Worm (Caenorhabditis elegans) whole organism, mixed stage, embryonic: ENCODE data around the gene ZK1248.19.

ENCODE experiments used
- cnd-1 ChIP-seq: fragments of 200-800 bp; sonication (Bioruptor generic); optimal IDR thresholded peaks from 2 replicates; lab custom pipeline; 2018; ENCODE audit warnings: mild to moderate bottlenecking, missing genetic modification characterization, missing compliant biosample characterization
- elt-3 ChIP-seq: fragments of 150-350 bp; optimal IDR thresholded peaks from 2 replicates; lab custom pipeline; 2014; ENCODE audit warnings: missing biosample characterization, missing genetic modification characterization
- lin-13 ChIP-seq: fragments of 150-350 bp; optimal IDR thresholded peaks from 2 replicates; lab custom pipeline; 2014; ENCODE audit warnings: missing biosample characterization, missing genetic modification characterization
- mab-5 ChIP-seq: fragments of 150-350 bp; optimal IDR thresholded peaks from 2 replicates; lab custom pipeline; 2014; ENCODE audit warnings: missing biosample characterization, missing genetic modification characterization
- mep-1 ChIP-seq: fragments of 150-350 bp; optimal IDR thresholded peaks from 2 replicates; lab custom pipeline; 2017; ENCODE audit warnings: missing biosample characterization, missing genetic modification reagents, missing genetic modification characterization, inconsistent platforms
- nhr-12 ChIP-seq: fragments of 150-350 bp; optimal IDR thresholded peaks from 2 replicates; lab custom pipeline; 2014; ENCODE audit warnings: missing biosample characterization, missing genetic modification characterization
- nhr-237 ChIP-seq: fragments of 150-350 bp; optimal IDR thresholded peaks from 2 replicates; lab custom pipeline; 2014; ENCODE audit warnings: missing biosample characterization, missing genetic modification characterization
- nhr-28 ChIP-seq: fragments of 150-350 bp; optimal IDR thresholded peaks from 2 replicates; lab custom pipeline; 2014; ENCODE audit warnings: missing biosample characterization, missing genetic modification characterization
- unc-39 ChIP-seq: fragments of 150-350 bp; optimal IDR thresholded peaks from 2 replicates; lab custom pipeline; 2014; ENCODE audit warnings: missing biosample characterization, missing genetic modification characterization
- unc-62 ChIP-seq: fragments of 150-350 bp; optimal IDR thresholded peaks from 2 replicates; lab custom pipeline; 2014; ENCODE audit warnings: missing biosample characterization, missing genetic modification reagents, missing genetic modification characterization
- ztf-11 ChIP-seq: fragments of 150-350 bp; optimal IDR thresholded peaks from 2 replicates; lab custom pipeline; 2014; ENCODE audit warnings: missing biosample characterization, missing genetic modification characterization

DNA sequence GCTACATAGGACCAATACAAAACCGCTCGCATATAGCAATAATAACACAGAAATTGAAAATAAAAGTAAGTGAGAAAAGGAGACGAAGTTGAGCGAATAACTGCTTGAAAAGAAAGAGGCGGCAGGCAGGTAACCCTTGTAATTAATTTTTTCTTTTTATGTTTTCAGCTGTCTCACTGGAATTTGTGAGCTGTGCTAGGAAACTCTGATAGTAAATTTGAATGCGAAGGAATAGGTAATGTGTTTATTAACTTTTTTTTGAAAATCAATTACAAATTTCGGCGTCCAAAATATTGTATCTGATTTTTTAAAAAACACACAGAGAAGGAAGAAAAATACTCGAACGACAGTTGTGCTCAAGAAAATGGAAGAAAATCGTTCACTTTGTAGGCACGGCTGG is 12.8 kb upstream of the ZK1248.19 start, which contains the start of gene H41C03.2:
- TF ChIP-seq mep-1 (tag; lab: Kevin White, UChicago) (no peak), elt-3 (no peak), mab-5 (tag; lab: Kevin White, UChicago) (no peak), unc-62 (GFP tag; lab: Kevin White, UChicago) (no peak), cnd-1 (tag; lab: Kevin White, UChicago) (no peak), nhr-28 (tag; lab: Kevin White, UChicago) (no peak), nhr-237 (no peak), lin-13 (tag; lab: Kevin White, UChicago) (no peak), nhr-12 (tag; lab: Kevin White, UChicago) (no peak), ztf-11 (no peak), unc-39 (no peak)
